Fruit fly (Drosophila melanogaster) whole organism: ENCODE data around the gene Top3beta.

ENCODE experiments used
- CG8478 ChIP-seq: fragments of >200 bp; optimal IDR thresholded peaks from 2 replicates; lab custom pipeline; 2018; ENCODE audit warnings: inconsistent platforms
- pan ChIP-seq: fragments of >200 bp; optimal IDR thresholded peaks from 2 replicates; lab custom pipeline; 2017

DNA sequence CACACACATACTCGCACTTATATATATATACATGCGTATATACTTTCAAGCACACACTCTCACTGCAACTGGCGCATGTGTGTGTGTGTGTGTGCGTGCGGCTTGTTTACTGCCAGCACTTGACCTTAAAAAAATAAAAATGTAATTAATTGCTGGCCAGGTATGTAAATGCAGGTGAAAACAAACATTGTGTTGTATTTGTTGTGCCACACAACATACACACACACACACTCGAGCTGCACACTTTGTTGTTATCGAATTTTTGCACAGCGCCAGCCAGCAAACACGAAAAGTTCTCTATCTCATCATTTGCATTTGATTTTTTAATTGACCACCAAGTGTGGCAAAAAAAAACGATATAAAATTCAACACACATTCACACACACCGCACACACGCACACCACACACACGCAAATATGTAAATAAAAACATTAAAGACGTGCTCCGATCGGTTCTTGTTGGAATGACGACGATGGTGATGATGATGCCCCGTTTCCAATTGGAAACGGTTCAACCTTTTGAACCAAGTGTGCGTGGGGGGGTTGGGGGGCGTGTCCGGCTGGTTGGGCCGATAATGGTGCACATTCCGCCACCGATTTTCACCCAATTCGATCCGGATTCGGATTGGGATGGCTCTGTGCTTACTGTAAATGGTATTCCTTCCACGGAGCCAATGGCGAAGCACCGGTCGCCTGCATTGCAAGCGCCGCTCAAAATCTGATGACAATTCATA is 33.0 kb downstream of the Top3beta start:
- TF ChIP-seq CG8478 (lab: Kevin White, UChicago) (no peak), pan (no peak)
